Fruit fly (Drosophila melanogaster) whole organism, embryonic: Measurements from ENCODE around the gene Pino.

ENCODE experiments used
- Bdp1 ChIP-seq: fragments of 200-800 bp; sonication (Bioruptor generic); optimal IDR thresholded peaks from 3 replicates; lab custom pipeline; 2016; ENCODE audit warnings: missing biosample characterization, missing genetic modification characterization
- C15 ChIP-seq: fragments of 200-800 bp; sonication (Bioruptor generic); IDR thresholded peaks from 3 replicates; pipeline ENCODE4 v1.3.6; 2022; ENCODE audit warnings: missing biosample characterization, missing genetic modification characterization
- CG11723 ChIP-seq: fragments of 200-800 bp; sonication (Bioruptor generic); optimal IDR thresholded peaks from 2 replicates; lab custom pipeline; 2017; ENCODE audit warnings: missing biosample characterization, mild to moderate bottlenecking, missing genetic modification characterization
- CG13123 ChIP-seq: fragments of 200-800 bp; sonication (Bioruptor generic); optimal IDR thresholded peaks from 2 replicates; lab custom pipeline; 2016; ENCODE audit warnings: missing biosample characterization, missing genetic modification characterization
- CG1647 ChIP-seq: fragments of 200-800 bp; sonication (Bioruptor generic); optimal IDR thresholded peaks from 3 replicates; lab custom pipeline; 2016; ENCODE audit warnings: missing biosample characterization, missing genetic modification characterization
- CG17385 ChIP-seq: fragments of 200-800 bp; sonication (Bioruptor generic); optimal IDR thresholded peaks from 3 replicates; lab custom pipeline; 2018; ENCODE audit warnings: missing biosample characterization, mild to moderate bottlenecking, missing genetic modification characterization
- CG17568 ChIP-seq: fragments of 200-800 bp; sonication (Bioruptor generic); optimal IDR thresholded peaks from 2 replicates; lab custom pipeline; 2018; ENCODE audit warnings: missing biosample characterization, mild to moderate bottlenecking, missing genetic modification characterization, moderate library complexity
- CG18619 ChIP-seq: fragments of 200-800 bp; sonication (Bioruptor generic); optimal IDR thresholded peaks from 3 replicates; lab custom pipeline; 2017; ENCODE audit warnings: missing biosample characterization, mild to moderate bottlenecking, missing genetic modification characterization
- CG30431 ChIP-seq: fragments of 200-800 bp; sonication (Bioruptor generic); optimal IDR thresholded peaks from 2 replicates; lab custom pipeline; 2017; ENCODE audit warnings: missing biosample characterization, missing genetic modification characterization
- CG4360 ChIP-seq: fragments of 200-800 bp; sonication (Bioruptor generic); IDR thresholded peaks from 2 replicates; pipeline ENCODE4 v1.3.6; 2022; ENCODE audit warnings: missing biosample characterization, missing genetic modification characterization
- CG4617 ChIP-seq: fragments of 200-800 bp; sonication (Bioruptor generic); optimal IDR thresholded peaks from 3 replicates; lab custom pipeline; 2016; ENCODE audit warnings: missing biosample characterization, missing genetic modification characterization, borderline replicate concordance
- CG4707 ChIP-seq: fragments of 200-800 bp; sonication (Bioruptor generic); optimal IDR thresholded peaks from 2 replicates; lab custom pipeline; 2018; ENCODE audit warnings: missing biosample characterization, mild to moderate bottlenecking, missing genetic modification characterization, moderate library complexity
- CG5245 ChIP-seq: fragments of 200-800 bp; sonication (Bioruptor generic); optimal IDR thresholded peaks from 3 replicates; lab custom pipeline; 2016; ENCODE audit warnings: missing biosample characterization, missing genetic modification characterization
- CG6175 ChIP-seq: fragments of 200-800 bp; sonication (Bioruptor generic); IDR thresholded peaks from 3 replicates; pipeline ENCODE4 v1.3.6; 2022; ENCODE audit warnings: missing biosample characterization, missing genetic modification characterization
- CG7357 ChIP-seq: fragments of 200-800 bp; sonication (Bioruptor generic); IDR thresholded peaks from 3 replicates; pipeline ENCODE4 v1.3.6; 2022; ENCODE audit warnings: missing biosample characterization, missing genetic modification characterization
- CG7372 ChIP-seq: fragments of 200-800 bp; sonication (Bioruptor generic); IDR thresholded peaks from 2 replicates; pipeline ENCODE4 v1.3.6; 2022; ENCODE audit warnings: missing biosample characterization, missing genetic modification characterization
- CG7839 ChIP-seq: fragments of 200-800 bp; sonication (Bioruptor generic); optimal IDR thresholded peaks from 3 replicates; lab custom pipeline; 2018; ENCODE audit warnings: missing biosample characterization, mild to moderate bottlenecking, missing genetic modification characterization, moderate library complexity
- CG7987 ChIP-seq: fragments of 200-800 bp; sonication (Bioruptor generic); optimal IDR thresholded peaks from 2 replicates; lab custom pipeline; 2018; ENCODE audit warnings: missing biosample characterization, mild to moderate bottlenecking, missing genetic modification characterization, moderate library complexity
- CG9437 ChIP-seq: fragments of 200-800 bp; sonication (Bioruptor generic); optimal IDR thresholded peaks from 2 replicates; lab custom pipeline; 2018; ENCODE audit warnings: missing biosample characterization, mild to moderate bottlenecking, missing genetic modification characterization
- CG9797 ChIP-seq: fragments of 200-800 bp; sonication (Bioruptor generic); optimal IDR thresholded peaks from 3 replicates; lab custom pipeline; 2018; ENCODE audit warnings: missing biosample characterization, mild to moderate bottlenecking, missing genetic modification characterization
- CG9876 ChIP-seq: fragments of 200-800 bp; sonication (Bioruptor generic); optimal IDR thresholded peaks from 2 replicates; lab custom pipeline; 2016; ENCODE audit warnings: missing biosample characterization, missing genetic modification characterization
- Dad ChIP-seq: fragments of 200-800 bp; sonication (Bioruptor generic); optimal IDR thresholded peaks from 3 replicates; lab custom pipeline; 2016; ENCODE audit warnings: missing biosample characterization, missing genetic modification characterization
- Dfd ChIP-seq, 2 experiments: fragments of >200 bp; optimal IDR thresholded peaks; 2 replicates each; lab custom pipeline; 2017; ENCODE audit warnings: missing biosample characterization in 2 of 2, missing genetic modification characterization in 2 of 2
- ERR ChIP-seq: fragments of 200-800 bp; sonication (Bioruptor generic); optimal IDR thresholded peaks from 2 replicates; lab custom pipeline; 2016; ENCODE audit warnings: missing biosample characterization, missing genetic modification characterization
- Ets65A ChIP-seq: fragments of 200-800 bp; sonication (Bioruptor generic); peaks from one replicate; lab custom pipeline; 2016; ENCODE audit warnings: missing biosample characterization, missing genetic modification characterization
- Hr51 ChIP-seq, 2 experiments: fragments of 200-800 bp; sonication (Bioruptor generic); optimal IDR thresholded peaks; 2 replicates in 1 of 2; 3 replicates in 1 of 2; lab custom pipeline; 2016 to 2018; ENCODE audit warnings: missing biosample characterization in 2 of 2, missing genetic modification characterization in 2 of 2, mild to moderate bottlenecking in 1 of 2, moderate library complexity in 1 of 2
- MBD-R2 ChIP-seq: fragments of 200-800 bp; sonication (Bioruptor generic); IDR thresholded peaks from 2 replicates; pipeline ENCODE4 v1.3.6; 2022; ENCODE audit warnings: missing biosample characterization, missing genetic modification characterization
- Nf-YA ChIP-seq: fragments of 200-800 bp; sonication (Bioruptor generic); IDR thresholded peaks from 2 replicates; pipeline ENCODE4 v1.3.6; 2022; ENCODE audit warnings: missing biosample characterization, missing genetic modification characterization
- Nf-YB ChIP-seq: fragments of 200-800 bp; sonication (Bioruptor generic); optimal IDR thresholded peaks from 3 replicates; lab custom pipeline; 2019; ENCODE audit warnings: missing biosample characterization, mild to moderate bottlenecking, missing genetic modification characterization, moderate library complexity
- Rfx ChIP-seq: fragments of 200-800 bp; sonication (Bioruptor generic); IDR thresholded peaks from 2 replicates; pipeline ENCODE4 v1.3.6; 2022; ENCODE audit warnings: missing biosample characterization, missing genetic modification characterization
- Sox100B ChIP-seq: fragments of 200-800 bp; sonication (Bioruptor generic); optimal IDR thresholded peaks from 3 replicates; lab custom pipeline; 2018; ENCODE audit warnings: missing biosample characterization, mild to moderate bottlenecking, missing genetic modification characterization
- Spps ChIP-seq: fragments of 200-800 bp; sonication (Bioruptor generic); optimal IDR thresholded peaks from 2 replicates; lab custom pipeline; 2018; ENCODE audit warnings: missing biosample characterization, mild to moderate bottlenecking, missing genetic modification characterization
- Taf1 ChIP-seq: fragments of 200-800 bp; sonication (Bioruptor generic); IDR thresholded peaks from 2 replicates; pipeline ENCODE4 v1.3.6; 2022; ENCODE audit warnings: missing biosample characterization, missing genetic modification characterization
- Tbp ChIP-seq: fragments of >200 bp; optimal IDR thresholded peaks from 2 replicates; lab custom pipeline; 2018; ENCODE audit warnings: missing biosample characterization, missing genetic modification characterization
- caup ChIP-seq: fragments of 200-800 bp; sonication (Bioruptor generic); optimal IDR thresholded peaks from 3 replicates; lab custom pipeline; 2017; ENCODE audit warnings: missing biosample characterization, mild to moderate bottlenecking, missing genetic modification characterization, moderate library complexity; ENCODE audit not compliant: severe bottlenecking
- chn ChIP-seq: fragments of 200-800 bp; sonication (Bioruptor generic); optimal IDR thresholded peaks from 2 replicates; lab custom pipeline; 2016; ENCODE audit warnings: missing biosample characterization, missing genetic modification characterization
- da ChIP-seq: fragments of 200-800 bp; sonication (Bioruptor generic); optimal IDR thresholded peaks from 2 replicates; lab custom pipeline; 2016; ENCODE audit warnings: missing biosample characterization, missing genetic modification characterization
- danr ChIP-seq: fragments of 200-800 bp; sonication (Bioruptor generic); IDR thresholded peaks from 2 replicates; pipeline ENCODE4 v1.3.6; 2022; ENCODE audit warnings: missing biosample characterization, missing genetic modification characterization
- fd96Cb ChIP-seq: fragments of 200-800 bp; sonication (Bioruptor generic); optimal IDR thresholded peaks from 2 replicates; lab custom pipeline; 2018; ENCODE audit warnings: missing biosample characterization, mild to moderate bottlenecking, missing genetic modification characterization, moderate library complexity
- fru ChIP-seq: fragments of >200 bp; optimal IDR thresholded peaks from 2 replicates; lab custom pipeline; 2017
- kay ChIP-seq: fragments of 200-800 bp; sonication (Bioruptor generic); optimal IDR thresholded peaks from 2 replicates; lab custom pipeline; 2016; ENCODE audit warnings: missing biosample characterization, missing genetic modification characterization
- lab ChIP-seq: fragments of 200-800 bp; sonication (Bioruptor generic); optimal IDR thresholded peaks from 3 replicates; lab custom pipeline; 2017; ENCODE audit warnings: missing biosample characterization, missing genetic modification characterization, mild to moderate bottlenecking, moderate library complexity, missing genetic modification reagents
- lov ChIP-seq, 2 experiments: fragments of 200-800 bp in 1 of 2; fragments of >200 bp in 1 of 2; sonication (Bioruptor generic) in 1 of 2; IDR thresholded peaks in 1 of 2; optimal IDR thresholded peaks in 1 of 2; 2 replicates in 1 of 2; 3 replicates in 1 of 2; pipeline versions ENCODE4 v1.3.6 to Lab custom; 2017 to 2022; ENCODE audit warnings: missing biosample characterization in 1 of 2, missing genetic modification characterization in 1 of 2
- pan ChIP-seq, 4 experiments: fragments of >200 bp in 3 of 4; fragments of 200-800 bp in 1 of 4; sonication (Bioruptor generic) in 1 of 4; optimal IDR thresholded peaks in 3 of 4; IDR thresholded peaks in 1 of 4; 2 replicates each; pipeline versions ENCODE4 v1.3.6 to Lab custom; 2017 to 2022; ENCODE audit warnings: missing biosample characterization in 2 of 4, missing genetic modification characterization in 2 of 4, mixed read lengths in 1 of 4
- pfk ChIP-seq: fragments of 200-800 bp; sonication (Bioruptor generic); optimal IDR thresholded peaks from 2 replicates; lab custom pipeline; 2018; ENCODE audit warnings: missing biosample characterization, mild to moderate bottlenecking, missing genetic modification characterization, moderate library complexity
- sima ChIP-seq: fragments of 200-800 bp; sonication (Bioruptor generic); optimal IDR thresholded peaks from 2 replicates; lab custom pipeline; 2016; ENCODE audit warnings: missing biosample characterization, missing genetic modification characterization
- so ChIP-seq: fragments of 200-800 bp; sonication (Bioruptor generic); IDR thresholded peaks from 3 replicates; pipeline ENCODE4 v1.3.6; 2022; ENCODE audit warnings: missing biosample characterization, missing genetic modification characterization
- sr ChIP-seq: fragments of 200-800 bp; sonication (Bioruptor generic); IDR thresholded peaks from 3 replicates; pipeline ENCODE4 v1.3.6; 2022; ENCODE audit warnings: missing biosample characterization, missing genetic modification characterization
- tna ChIP-seq: fragments of 200-800 bp; sonication (Bioruptor generic); IDR thresholded peaks from 2 replicates; pipeline ENCODE4 v1.3.6; 2022; ENCODE audit warnings: missing biosample characterization, missing genetic modification characterization; ENCODE audit not compliant: partially characterized antibody
- toy ChIP-seq: fragments of 200-800 bp; sonication (Bioruptor generic); IDR thresholded peaks from 2 replicates; pipeline ENCODE4 v1.3.6; 2022; ENCODE audit warnings: missing biosample characterization, missing genetic modification characterization
- usp ChIP-seq: fragments of >200 bp; optimal IDR thresholded peaks from 2 replicates; lab custom pipeline; 2017; ENCODE audit warnings: missing biosample characterization, missing genetic modification characterization
- zfh1 ChIP-seq: fragments of 200-800 bp; sonication (Bioruptor generic); IDR thresholded peaks from 3 replicates; pipeline ENCODE4 v1.3.6; 2022; ENCODE audit warnings: missing biosample characterization, missing genetic modification characterization

Gene Pino

dm6 chr2L:1094724-1095123 lies 34.0 kb downstream of the Pino start (continued):
- TF ChIP-seq CG13123 (GFP tag; lab: Kevin White, UChicago) = no peak
- TF ChIP-seq zfh1 (GFP tag; lab: Robert Waterston, UW) = no peak
- TF ChIP-seq fru (lab: Kevin White, UChicago) = no peak
- TF ChIP-seq CG9797 (GFP tag; lab: Kevin White, UChicago) = no peak
- no peak for TF ChIP-seq Nf-YA
- no peak for TF ChIP-seq toy (GFP tag; lab: Robert Waterston, UW)
- TF ChIP-seq CG17568 (GFP tag; lab: Kevin White, UChicago) = no peak
- TF ChIP-seq Tbp (GFP tag; lab: Kevin White, UChicago) = no peak
- TF ChIP-seq CG30431 = no peak
- TF ChIP-seq sr (GFP tag; lab: Robert Waterston, UW) = no peak
- no peak for TF ChIP-seq CG9876
- no peak for TF ChIP-seq CG7357
- TF ChIP-seq tna (GFP tag; lab: Robert Waterston, UW) = no peak
- TF ChIP-seq Spps (tag; lab: Kevin White, UChicago) = no peak
- no peak for TF ChIP-seq usp
- no peak for TF ChIP-seq CG11723 (GFP tag; lab: Kevin White, UChicago)
- TF ChIP-seq CG7372 (GFP tag; lab: Robert Waterston, UW) = no peak
- TF ChIP-seq lov (optimal IDR thresholded peaks at IDR 0.05; lab: Kevin White, UChicago) = no peak
- no peak for TF ChIP-seq lov (GFP tag; IDR thresholded peaks at IDR 0.05; lab: Robert Waterston, UW)
- no peak for TF ChIP-seq CG4707 (GFP tag; lab: Kevin White, UChicago)
- no peak for TF ChIP-seq so (GFP tag; lab: Robert Waterston, UW)
- TF ChIP-seq Bdp1 (GFP tag; lab: Kevin White, UChicago) = no peak
- TF ChIP-seq pan (optimal IDR thresholded peaks at IDR 0.05; lab: Kevin White, UChicago) = no peak
- TF ChIP-seq pan (GFP tag; optimal IDR thresholded peaks at IDR 0.05 in 1 of 2, IDR thresholded peaks at IDR 0.05 in 1 of 2) = peak in 1 of 2 experiments; percentile 44
- TF ChIP-seq fd96Cb (tag; lab: Kevin White, UChicago) = no peak
- no peak for TF ChIP-seq kay (GFP tag; lab: Kevin White, UChicago)
- no peak for TF ChIP-seq Ets65A
- TF ChIP-seq Sox100B (GFP tag; lab: Kevin White, UChicago) = peak; percentile 21
- TF ChIP-seq chn (GFP tag; lab: Kevin White, UChicago) = no peak
- TF ChIP-seq Hr51 (GFP tag; optimal IDR thresholded peaks at IDR 0.05; lab: Kevin White, UChicago) = peak in 1 of 2 experiments; percentile 1
- TF ChIP-seq Taf1 (GFP tag; lab: Robert Waterston, UW) = no peak
- TF ChIP-seq CG1647 (GFP tag; lab: Kevin White, UChicago) = no peak
- TF ChIP-seq CG6175 (GFP tag; lab: Robert Waterston, UW) = no peak
- TF ChIP-seq sima (GFP tag; lab: Kevin White, UChicago) = no peak
- TF ChIP-seq CG7987 (GFP tag; lab: Kevin White, UChicago) = peak; percentile 58
- TF ChIP-seq CG4617 (GFP tag; lab: Kevin White, UChicago) = no peak
- TF ChIP-seq MBD-R2 (GFP tag; lab: Robert Waterston, UW) = no peak; the same call in 1 of the 2 replicates
- no peak for TF ChIP-seq CG7839 (tag; lab: Kevin White, UChicago)
- no peak for TF ChIP-seq Nf-YB (GFP tag; lab: Kevin White, UChicago)
- TF ChIP-seq pfk (GFP tag; lab: Kevin White, UChicago) = no peak
- TF ChIP-seq danr (GFP tag; lab: Robert Waterston, UW) = no peak
- TF ChIP-seq CG4360 (GFP tag; lab: Robert Waterston, UW) = no peak
- 0 out of 2 replicates have a peak, but pooled peaks have one; percentile 16 for TF ChIP-seq Rfx (GFP tag; lab: Robert Waterston, UW)
- no peak for TF ChIP-seq ERR (GFP tag; lab: Kevin White, UChicago)
- no peak for TF ChIP-seq CG9437 (GFP tag; lab: Kevin White, UChicago)
- no peak for TF ChIP-seq Dfd (GFP tag; optimal IDR thresholded peaks at IDR 0.05; lab: Kevin White, UChicago)
- no peak for TF ChIP-seq CG5245 (GFP tag; lab: Kevin White, UChicago)
- no peak for TF ChIP-seq da
- no peak for TF ChIP-seq CG17385
- no peak for TF ChIP-seq Dad (GFP tag; lab: Kevin White, UChicago)
- TF ChIP-seq C15 = no peak
- TF ChIP-seq lab (GFP tag; lab: Kevin White, UChicago) = peak; percentile 69
- peak; percentile 43 for TF ChIP-seq caup
- TF ChIP-seq CG18619 (GFP tag; lab: Kevin White, UChicago) = no peak
